Fruit fly (Drosophila melanogaster) Kc167 (cell line): ENCODE measurements around the gene ssx.

Experiments used
- Myc ChIP-seq: fragments of >200 bp; optimal IDR thresholded peaks from 2 replicates; lab custom pipeline; 2017; ENCODE audit warnings: missing external identifiers
- Sin3A ChIP-seq: fragments of >200 bp; optimal IDR thresholded peaks from 2 replicates; lab custom pipeline; 2018; ENCODE audit warnings: missing external identifiers
- insv ChIP-seq: fragments of >200 bp; optimal IDR thresholded peaks from 3 replicates; lab custom pipeline; 2018; ENCODE audit warnings: missing external identifiers
- psq ChIP-seq: fragments of >200 bp; optimal IDR thresholded peaks from 2 replicates; lab custom pipeline; 2017; ENCODE audit warnings: missing external identifiers
- ttk ChIP-seq: sonication (Bioruptor generic); optimal IDR thresholded peaks from 2 replicates; lab custom pipeline; 2017; ENCODE audit warnings: missing external identifiers

DNA sequence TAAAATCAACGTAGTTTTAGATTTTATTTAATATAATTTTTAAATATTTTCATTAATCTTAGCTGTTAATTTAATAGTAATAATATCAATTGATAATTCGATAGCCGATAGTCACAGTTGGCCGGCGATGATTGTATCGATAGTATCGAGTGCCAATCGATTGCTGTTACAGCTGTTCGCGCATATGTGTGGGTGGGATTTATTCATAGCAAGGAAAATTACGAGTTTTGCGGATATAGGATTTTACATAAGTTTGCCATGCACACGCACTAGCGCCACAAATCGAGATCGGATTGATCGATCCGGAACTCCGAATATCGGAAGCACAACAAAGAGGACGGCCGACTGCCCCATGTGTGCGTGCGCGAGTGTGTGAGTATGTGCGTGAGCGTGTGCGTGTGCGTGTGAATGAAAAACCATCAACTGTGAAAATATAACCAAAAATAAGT is 28.4 kb upstream of the ssx start, which contains the start of gene Naa30A:
- TF ChIP-seq insv (lab: Kevin White, UChicago): no peak
- TF ChIP-seq ttk (lab: Kevin White, UChicago): no peak
- TF ChIP-seq Sin3A (lab: Kevin White, UChicago): no peak
- no peak for TF ChIP-seq psq (lab: Kevin White, UChicago)
- no peak for TF ChIP-seq Myc (lab: Kevin White, UChicago)
